Worm (Caenorhabditis elegans): ENCODE results near the gene T22F7.1.

The T22F7.1 gene

ce11 chrIII:563755-564154, 21.9 kb downstream of the T22F7.1 start:
- TF ChIP-seq ceh-82 (tag; optimal IDR thresholded peaks at IDR 0.05): no peak
- no peak for TF ChIP-seq lin-11 (tag; optimal IDR thresholded peaks at IDR 0.05)
- no peak for TF ChIP-seq egl-27 (tag; optimal IDR thresholded peaks at IDR 0.05)
- TF ChIP-seq snpc-4 (tag; optimal IDR thresholded peaks at IDR 0.05): no peak
- TF ChIP-seq nhr-12 (tag; optimal IDR thresholded peaks at IDR 0.05): no peak

ce11 chrIII:564786-565185, 22.9 kb downstream of the T22F7.1 start:
- TF ChIP-seq sem-4 (tag; optimal IDR thresholded peaks at IDR 0.05) (peak; percentile 25), alr-1 (tag; optimal IDR thresholded peaks at IDR 0.05) (no peak), nhr-25 (tag; optimal IDR thresholded peaks at IDR 0.05) (peak; percentile 34), unc-39 (tag; optimal IDR thresholded peaks at IDR 0.05) (no peak)

ce11 chrIII:568815-569214, 26.9 kb downstream of the T22F7.1 start:
- no peak for TF ChIP-seq elt-3 (tag; optimal IDR thresholded peaks at IDR 0.05)
- TF ChIP-seq blmp-1 (tag; optimal IDR thresholded peaks at IDR 0.05; ENCODE audit: insufficient read depth): peak; percentile 74

ce11 chrIII:576555-576954, 34.7 kb downstream of the T22F7.1 start:
- TF ChIP-seq dmd-4 (tag; optimal IDR thresholded peaks at IDR 0.05): no peak
- no peak for TF ChIP-seq lin-39 (tag; optimal IDR thresholded peaks at IDR 0.05)
- TF ChIP-seq elt-1 (tag; optimal IDR thresholded peaks at IDR 0.05): no peak
- no peak for TF ChIP-seq blmp-1 (tag; optimal IDR thresholded peaks at IDR 0.05; ENCODE audit: insufficient read depth)
- TF ChIP-seq ztf-11 (tag; optimal IDR thresholded peaks at IDR 0.05): no peak
- TF ChIP-seq lin-11 (tag; optimal IDR thresholded peaks at IDR 0.05): no peak
- TF ChIP-seq nhr-25 (tag; optimal IDR thresholded peaks at IDR 0.05): no peak
- no peak for TF ChIP-seq skn-1 (tag; optimal IDR thresholded peaks at IDR 0.05)
- TF ChIP-seq mbf-1 (tag; optimal IDR thresholded peaks at IDR 0.05): no peak
- no peak for TF ChIP-seq nhr-129 (tag; optimal IDR thresholded peaks at IDR 0.05)

ce11 chrIII:577467-577866, 35.6 kb downstream of the T22F7.1 start, which contains the start of gene gtf-2H5:
Gene gtf-2H5, minus strand, starts transcription at chrIII:577567.
- TF ChIP-seq fos-1 (tag; optimal IDR thresholded peaks at IDR 0.05) (no peak), elt-1 (tag; optimal IDR thresholded peaks at IDR 0.05) (no peak), nhr-23 (tag; optimal IDR thresholded peaks at IDR 0.05) (no peak), snpc-4 (tag; optimal IDR thresholded peaks at IDR 0.05) (no peak), ZK546.5 (tag; optimal IDR thresholded peaks at IDR 0.05) (no peak), C34F6.9 (tag; optimal IDR thresholded peaks at IDR 0.05) (no peak), nhr-237 (tag; optimal IDR thresholded peaks at IDR 0.05) (no peak), lin-13 (GFP tag; optimal IDR thresholded peaks at IDR 0.05) (no peak), lsy-2 (tag; optimal IDR thresholded peaks at IDR 0.05) (no peak), crh-2 (tag; optimal IDR thresholded peaks at IDR 0.05) (no peak), gmeb-1 (tag; optimal IDR thresholded peaks at IDR 0.05) (no peak), peb-1 (tag; optimal IDR thresholded peaks at IDR 0.05) (no peak), ceh-16 (tag; optimal IDR thresholded peaks at IDR 0.05) (no peak)

- TF ChIP-seq elt-3 (tag; optimal IDR thresholded peaks at IDR 0.05) (no peak), mdl-1 (tag; optimal IDR thresholded peaks at IDR 0.05) (no peak), unc-39 (tag; optimal IDR thresholded peaks at IDR 0.05) (no peak), egl-27 (tag; optimal IDR thresholded peaks at IDR 0.05) (no peak), ZK546.5 (tag; optimal IDR thresholded peaks at IDR 0.05) (no peak), nhr-77 (tag; optimal IDR thresholded peaks at IDR 0.05) (no peak), fos-1 (tag; optimal IDR thresholded peaks at IDR 0.05) (no peak), alr-1 (tag; optimal IDR thresholded peaks at IDR 0.05) (no peak), ceh-82 (tag; optimal IDR thresholded peaks at IDR 0.05) (no peak), ama-1 (optimal IDR thresholded peaks at IDR 0.05) (no peak), peb-1 (tag; optimal IDR thresholded peaks at IDR 0.05) (no peak), R02D3.7 (tag; optimal IDR thresholded peaks at IDR 0.05) (no peak)
Measured at ce11 chrIII:587009-587408, 45.1 kb downstream of the T22F7.1 start, which contains the start of gene helq-1. Gene helq-1, minus strand, starts transcription at chrIII:587109.

Data from whole organism, L2 larva.